Worm (Caenorhabditis elegans) whole organism, L1 larva: ENCODE results near the gene hrg-10.

Experiments
- C16A3.4 ChIP-seq: fragments of 150-350 bp; optimal IDR thresholded peaks from 2 replicates; lab custom pipeline; 2014; ENCODE audit warnings: missing biosample characterization, missing genetic modification characterization
- ceh-82 ChIP-seq, 3 experiments: fragments of 150-350 bp in 1 of 3; sonication (generic microtip) in 2 of 3; optimal IDR thresholded peaks; 2 replicates each; lab custom pipeline; 2014 to 2017; ENCODE audit warnings: missing biosample characterization in 3 of 3, missing genetic modification characterization in 3 of 3
- ces-1 ChIP-seq: fragments of 150-350 bp; optimal IDR thresholded peaks from 2 replicates; lab custom pipeline; 2014; ENCODE audit warnings: missing biosample characterization, missing genetic modification reagents, missing genetic modification characterization
- ets-5 ChIP-seq: fragments of 200-800 bp; sonication (Bioruptor generic); IDR thresholded peaks from 2 replicates; pipeline ENCODE4 v1.3.6; 2022; ENCODE audit warnings: missing genetic modification characterization, missing compliant biosample characterization
- hpl-2 ChIP-seq: fragments of 150-350 bp; optimal IDR thresholded peaks from 2 replicates; lab custom pipeline; 2014; ENCODE audit warnings: missing biosample characterization, missing genetic modification reagents, missing genetic modification characterization
- jun-1 ChIP-seq: fragments of 150-350 bp; optimal IDR thresholded peaks from 2 replicates; lab custom pipeline; 2014; ENCODE audit warnings: missing biosample characterization, missing genetic modification reagents, missing genetic modification characterization
- lir-3 ChIP-seq: sonication (generic microtip); optimal IDR thresholded peaks from 2 replicates; lab custom pipeline; 2016; ENCODE audit warnings: mild to moderate bottlenecking, missing genetic modification characterization, moderate library complexity, missing compliant biosample characterization; ENCODE audit not compliant: poor library complexity
- mef-2 ChIP-seq: fragments of 150-350 bp; optimal IDR thresholded peaks from 2 replicates; lab custom pipeline; 2014; ENCODE audit warnings: missing biosample characterization, missing genetic modification characterization
- nhr-11 ChIP-seq: fragments of 150-350 bp; optimal IDR thresholded peaks from 2 replicates; lab custom pipeline; 2014; ENCODE audit warnings: missing biosample characterization, missing genetic modification characterization
- nhr-237 ChIP-seq: fragments of 150-350 bp; optimal IDR thresholded peaks from 2 replicates; lab custom pipeline; 2014; ENCODE audit warnings: missing biosample characterization, missing genetic modification characterization
- nhr-76 ChIP-seq: sonication (generic microtip); optimal IDR thresholded peaks from 2 replicates; lab custom pipeline; 2017; ENCODE audit warnings: missing biosample characterization, missing genetic modification characterization
- nhr-77 ChIP-seq: fragments of 150-350 bp; optimal IDR thresholded peaks from 2 replicates; lab custom pipeline; 2014; ENCODE audit warnings: missing biosample characterization, missing genetic modification characterization
- nhr-85 ChIP-seq: sonication (generic microtip); peaks from one replicate; lab custom pipeline; 2016; ENCODE audit warnings: missing genetic modification characterization, inconsistent platforms, missing compliant biosample characterization
- xbp-1 ChIP-seq: sonication (generic microtip); optimal IDR thresholded peaks from 2 replicates; lab custom pipeline; 2016; ENCODE audit warnings: missing genetic modification characterization, missing compliant biosample characterization

DNA sequence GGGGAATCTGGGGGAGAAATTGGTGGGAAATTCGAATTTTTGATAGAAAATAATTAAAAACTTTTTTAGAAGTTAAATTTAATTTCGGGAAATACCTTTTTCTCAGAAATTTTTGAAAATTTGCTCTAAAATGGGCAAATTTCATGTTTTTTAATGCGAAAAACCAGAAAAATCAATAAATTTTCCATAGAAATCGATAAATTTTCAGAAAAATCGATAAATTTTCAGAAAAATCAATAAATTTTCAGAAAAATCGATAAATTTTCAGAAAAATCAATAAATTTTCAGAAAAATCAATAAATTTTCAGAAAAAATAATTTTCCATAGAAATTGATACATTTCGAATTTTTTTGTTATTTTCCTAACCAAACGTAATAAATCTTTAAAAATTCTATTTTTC, 29.0 kb upstream of the hrg-10 start:
- TF ChIP-seq nhr-77 (tag; lab: Kevin White, UChicago) (no peak), xbp-1 (tag; lab: Kevin White, UChicago) (no peak), ces-1 (no peak), nhr-237 (tag; lab: Kevin White, UChicago) (no peak), nhr-11 (tag; lab: Kevin White, UChicago) (no peak), C16A3.4 (tag; lab: Kevin White, UChicago) (no peak), lir-3 (tag; lab: Kevin White, UChicago) (no peak), ceh-82 (tag; optimal IDR thresholded peaks at IDR 0.05; lab: Kevin White, UChicago) (no peak), nhr-85 (no peak), nhr-76 (no peak), hpl-2 (GFP tag; lab: Kevin White, UChicago) (no peak), ets-5 (GFP tag; lab: Robert Waterston, UW) (no peak), jun-1 (no peak), mef-2 (tag; lab: Kevin White, UChicago) (no peak)
